Fruit fly (Drosophila melanogaster): ENCODE results near the gene CG13084.

CG13084 gene

dm6 chr2L:19484539-19484938 is at the start of gene CG13084, which contains the start of gene CG10195:
CG13084 (plus strand) TSS chr2L:19484930.
CG10195 (minus strand) TSS chr2L:19484705.
- TF ChIP-seq Rel (GFP tag; optimal IDR thresholded peaks at IDR 0.05), result no peak
- no peak for TF ChIP-seq Rel (tag; optimal IDR thresholded peaks at IDR 0.05)

DNA sequence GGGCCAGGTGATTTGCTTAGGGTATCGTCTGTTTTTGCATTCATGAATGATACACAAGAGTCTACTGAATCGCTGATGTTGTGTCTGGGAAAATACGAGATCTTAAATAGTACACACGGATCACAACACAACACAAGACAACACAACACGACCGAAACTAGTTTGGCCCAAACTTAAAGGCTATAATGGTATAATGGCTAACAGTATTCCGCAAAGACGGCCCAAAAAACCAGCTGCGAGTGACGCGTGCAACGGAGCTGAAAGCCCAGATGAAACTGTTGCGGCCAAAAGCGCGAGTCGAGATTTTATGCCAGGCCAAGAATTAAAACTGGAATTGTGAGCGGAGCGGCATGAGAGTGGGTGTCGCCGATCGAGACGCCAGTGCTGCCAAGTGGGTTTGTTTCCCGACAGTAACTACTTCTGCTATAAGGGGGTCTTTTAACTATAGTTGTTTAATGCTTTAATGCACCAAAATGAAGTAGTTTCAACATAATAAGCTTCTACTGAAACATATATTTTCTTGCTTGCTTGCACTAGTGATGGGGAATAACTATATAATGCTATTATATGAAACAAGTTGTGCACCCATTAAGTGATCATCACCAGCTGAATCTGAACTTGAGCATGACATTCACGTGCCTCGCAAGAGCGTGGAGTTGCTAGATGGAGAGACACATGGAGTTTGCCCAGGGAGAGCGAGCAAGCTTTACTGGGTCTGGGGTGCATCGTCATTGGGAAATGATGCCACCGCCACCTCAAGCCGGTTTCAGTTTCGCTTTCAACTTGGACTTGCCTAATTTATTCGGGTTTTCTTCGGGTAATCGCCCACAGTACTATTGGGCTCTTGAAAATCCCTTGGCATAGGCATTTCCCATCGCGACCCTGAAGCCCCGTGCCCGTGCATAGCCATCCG is 45.8 kb upstream of the CG13084 start:
- peak; percentile 80 for TF ChIP-seq woc (GFP tag; optimal IDR thresholded peaks at IDR 0.05)
- TF ChIP-seq Hr78 (GFP tag; optimal IDR thresholded peaks at IDR 0.05), result no peak
- peak; percentile 44 for TF ChIP-seq HLH106 (tag; optimal IDR thresholded peaks at IDR 0.05)
- TF ChIP-seq Jra (GFP tag; optimal IDR thresholded peaks at IDR 0.05), result no peak
- TF ChIP-seq psq (GFP tag; optimal IDR thresholded peaks at IDR 0.05), result no peak
- no peak for TF ChIP-seq Dfd (GFP tag; optimal IDR thresholded peaks at IDR 0.05)
- TF ChIP-seq Hnf4 (GFP tag; optimal IDR thresholded peaks at IDR 0.05), result no peak
- TF ChIP-seq dmrt93B (GFP tag; optimal IDR thresholded peaks at IDR 0.05), result no peak
- peak; percentile 37 for TF ChIP-seq br (GFP tag; optimal IDR thresholded peaks at IDR 0.05)
- no peak for TF ChIP-seq jim (GFP tag; optimal IDR thresholded peaks at IDR 0.05)
- TF ChIP-seq lola (GFP tag; optimal IDR thresholded peaks at IDR 0.05), result no peak
- no peak for TF ChIP-seq Mio (GFP tag; optimal IDR thresholded peaks at IDR 0.05)
- peak; percentile 86 for TF ChIP-seq Myc (optimal IDR thresholded peaks at IDR 0.05)
- TF ChIP-seq usp (GFP tag; optimal IDR thresholded peaks at IDR 0.05), result no peak
- TF ChIP-seq brk (GFP tag; optimal IDR thresholded peaks at IDR 0.05), result no peak
- TF ChIP-seq Hr83 (GFP tag; optimal IDR thresholded peaks at IDR 0.05; ENCODE audit: poor library complexity, severe bottlenecking), result no peak
- no peak for TF ChIP-seq ey (GFP tag; optimal IDR thresholded peaks at IDR 0.05)
- peak in 1 of 2 experiments; percentile 32 for TF ChIP-seq foxo (GFP tag; optimal IDR thresholded peaks at IDR 0.05)
- peak; percentile 43 for TF ChIP-seq fru (GFP tag; optimal IDR thresholded peaks at IDR 0.05)
- TF ChIP-seq dsf (GFP tag; optimal IDR thresholded peaks at IDR 0.05; ENCODE audit: borderline replicate concordance), result no peak
- TF ChIP-seq Sp1 (GFP tag; optimal IDR thresholded peaks at IDR 0.05), result peak; percentile 37
- no peak for TF ChIP-seq GATAd (GFP tag; optimal IDR thresholded peaks at IDR 0.05)
- TF ChIP-seq pan (optimal IDR thresholded peaks at IDR 0.05), result no peak
- TF ChIP-seq Rel (GFP tag; optimal IDR thresholded peaks at IDR 0.05), result no peak
- no peak for TF ChIP-seq Rel (tag; optimal IDR thresholded peaks at IDR 0.05)
- no peak for TF ChIP-seq OdsH (GFP tag; optimal IDR thresholded peaks at IDR 0.05)
- TF ChIP-seq dl (GFP tag; optimal IDR thresholded peaks at IDR 0.05; ENCODE audit: insufficient read depth in 1 of 2, partially characterized antibody in 2 of 2), result peak in 1 of 2 experiments; percentile 30
- TF ChIP-seq CG32264 (GFP tag; optimal IDR thresholded peaks at IDR 0.05), result no peak
- peak; percentile 2 for TF ChIP-seq rgr (GFP tag; optimal IDR thresholded peaks at IDR 0.05)
- TF ChIP-seq sage (GFP tag; optimal IDR thresholded peaks at IDR 0.05), result no peak
- peak; percentile 5 for TF ChIP-seq Vsx2 (GFP tag; optimal IDR thresholded peaks at IDR 0.05; ENCODE audit: partially characterized antibody)
- peak; percentile 21 for TF ChIP-seq h (GFP tag; optimal IDR thresholded peaks at IDR 0.05)
- no peak for TF ChIP-seq CrebA (GFP tag; optimal IDR thresholded peaks at IDR 0.05; ENCODE audit: borderline replicate concordance)
- no peak for TF ChIP-seq N (GFP tag; optimal IDR thresholded peaks at IDR 0.05)
- TF ChIP-seq Dif (GFP tag; optimal IDR thresholded peaks at IDR 0.05; ENCODE audit: partially characterized antibody), result peak; percentile 40
- TF ChIP-seq Abd-B (GFP tag; optimal IDR thresholded peaks at IDR 0.05), result no peak
- TF ChIP-seq sv (GFP tag; optimal IDR thresholded peaks at IDR 0.05), result no peak
- no peak for TF ChIP-seq CG9705 (GFP tag; optimal IDR thresholded peaks at IDR 0.05)
- no peak for TF ChIP-seq tai (GFP tag; optimal IDR thresholded peaks at IDR 0.05)
